Worm (Caenorhabditis elegans): ENCODE measurements around the gene H28G03.3.

The H28G03.3 gene

DNA sequence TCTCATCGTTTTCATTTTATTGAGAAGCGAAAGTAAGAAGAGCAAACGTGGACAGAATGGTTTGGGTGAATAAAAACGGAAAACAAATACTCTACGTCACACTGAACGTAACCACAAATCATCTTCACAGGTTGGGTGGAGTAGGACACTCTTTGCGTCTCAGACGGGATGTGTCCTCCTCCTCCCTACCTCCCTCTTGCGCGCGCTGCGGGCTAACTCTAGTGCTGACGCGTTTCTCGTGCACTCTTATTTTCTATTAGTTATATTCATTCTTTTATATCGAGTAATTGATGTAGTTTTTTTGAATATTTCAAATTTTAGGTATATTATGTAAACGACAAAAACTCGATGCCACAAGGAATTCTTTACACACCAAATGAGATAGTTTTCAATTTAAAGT, 17.9 kb upstream of the H28G03.3 start, which contains the start of gene Y34B4A.7 (continued):
- TF ChIP-seq pros-1 (tag; optimal IDR thresholded peaks at IDR 0.05) (no peak), fkh-6 (tag; optimal IDR thresholded peaks at IDR 0.05) (no peak), K09A11.1 (tag; optimal IDR thresholded peaks at IDR 0.05; ENCODE audit: insufficient read depth) (no peak), nhr-232 (tag; optimal IDR thresholded peaks at IDR 0.05) (no peak), odd-2 (tag; optimal IDR thresholded peaks at IDR 0.05) (no peak), unc-42 (tag; optimal IDR thresholded peaks at IDR 0.05) (peak; percentile 32), sox-4 (tag; optimal IDR thresholded peaks at IDR 0.05) (no peak), pat-9 (tag; optimal IDR thresholded peaks at IDR 0.05) (no peak), pax-1 (tag; optimal IDR thresholded peaks at IDR 0.05) (no peak), rnt-1 (tag; optimal IDR thresholded peaks at IDR 0.05) (peak; percentile 39), ztf-16 (tag; optimal IDR thresholded peaks at IDR 0.05) (no peak), zip-5 (tag; optimal IDR thresholded peaks at IDR 0.05) (no peak), ceh-45 (GFP tag; IDR thresholded peaks at IDR 0.05) (no peak), ceh-18 (tag; optimal IDR thresholded peaks at IDR 0.05) (no peak), ceh-34 (tag; optimal IDR thresholded peaks at IDR 0.05) (peak; percentile 23), syd-9 (tag; optimal IDR thresholded peaks at IDR 0.05) (no peak), ceh-24 (tag; optimal IDR thresholded peaks at IDR 0.05) (no peak), ref-2 (tag; optimal IDR thresholded peaks at IDR 0.05) (peak; percentile 6), ceh-19 (GFP tag; optimal IDR thresholded peaks at IDR 0.05) (no peak), hlh-13 (GFP tag; optimal IDR thresholded peaks at IDR 0.05) (no peak), npax-4 (tag; optimal IDR thresholded peaks at IDR 0.05) (no peak), madf-2 (tag; optimal IDR thresholded peaks at IDR 0.05) (no peak), sdc-2 (tag; optimal IDR thresholded peaks at IDR 0.05) (peak; percentile 37), ceh-6 (GFP tag; optimal IDR thresholded peaks at IDR 0.05) (no peak)

DNA sequence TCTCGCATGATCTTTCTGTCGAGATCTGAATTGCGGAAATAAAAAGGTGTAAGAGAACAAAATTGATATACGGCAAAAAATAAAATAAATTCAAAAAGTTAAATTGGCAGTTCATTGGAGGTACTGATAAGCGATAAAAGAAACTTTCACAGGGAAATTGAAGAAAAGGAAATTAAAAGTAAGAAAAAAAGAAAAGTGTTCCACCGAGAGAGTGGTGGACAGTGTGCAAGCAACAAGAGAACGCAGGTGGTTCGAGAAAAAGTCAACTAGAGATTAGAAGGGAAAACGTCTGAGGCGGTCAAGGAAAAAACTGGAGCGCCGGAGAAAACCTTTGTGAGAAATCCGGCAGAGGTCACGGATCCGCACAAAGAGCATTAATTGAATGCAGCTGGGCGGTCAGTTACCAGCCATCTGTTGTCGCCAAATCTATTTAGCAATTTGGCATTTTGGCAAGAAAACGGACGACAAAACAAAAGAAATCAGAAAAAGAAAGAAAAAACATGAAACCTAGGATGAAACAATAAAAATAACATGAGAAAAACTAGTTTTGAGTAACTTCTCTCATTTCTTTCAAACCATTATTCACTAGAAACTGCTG, 17.3 kb upstream of the H28G03.3 start, which contains the start of gene mtm-5:
TSS of gene mtm-5 (minus strand) at position 27 of the 598 bp plus-strand sequence.
- TF ChIP-seq dmd-4 (tag; optimal IDR thresholded peaks at IDR 0.05; ENCODE audit: borderline replicate concordance) (no peak), unc-42 (tag; optimal IDR thresholded peaks at IDR 0.05) (peak; percentile 33), sox-2 (GFP tag; IDR thresholded peaks at IDR 0.05) (peak; percentile 1; the same call in 1 of the 2 replicates)

DNA sequence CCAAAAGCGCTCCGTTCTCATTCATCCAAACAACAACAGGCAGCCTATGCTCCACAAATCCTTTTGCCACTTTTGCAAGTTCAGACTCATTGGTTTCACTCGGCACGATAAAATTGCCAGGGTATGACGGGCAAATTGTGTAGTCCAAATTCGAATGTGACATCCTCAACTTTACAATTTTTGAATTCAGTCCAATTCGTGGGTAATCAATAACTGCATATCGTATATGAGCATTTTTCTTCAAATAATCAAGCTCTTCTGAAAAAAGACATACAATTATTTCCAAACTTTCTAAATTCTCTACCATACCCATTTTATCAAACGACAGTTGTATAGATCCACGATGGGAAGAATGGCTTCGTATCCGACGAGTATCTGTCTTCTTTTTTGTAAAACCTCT, 12.1 kb upstream of the H28G03.3 start:
- TF ChIP-seq elt-2 (tag; optimal IDR thresholded peaks at IDR 0.05) = no peak
- TF ChIP-seq sox-2 (GFP tag; IDR thresholded peaks at IDR 0.05) = no peak
- no peak for TF ChIP-seq ttx-3 (tag; optimal IDR thresholded peaks at IDR 0.05)
- no peak for TF ChIP-seq unc-42 (tag; optimal IDR thresholded peaks at IDR 0.05)
- no peak for TF ChIP-seq mec-3 (tag; optimal IDR thresholded peaks at IDR 0.05; ENCODE audit: borderline replicate concordance)
- no peak for TF ChIP-seq pqm-1 (tag; optimal IDR thresholded peaks at IDR 0.05)
- TF ChIP-seq npax-4 (tag; optimal IDR thresholded peaks at IDR 0.05) = no peak
- no peak for TF ChIP-seq pros-1 (tag; optimal IDR thresholded peaks at IDR 0.05)
- no peak for TF ChIP-seq elt-4 (tag; optimal IDR thresholded peaks at IDR 0.05)
- TF ChIP-seq gmeb-2 (tag; optimal IDR thresholded peaks at IDR 0.05) = no peak
- no peak for TF ChIP-seq ceh-9 (tag; optimal IDR thresholded peaks at IDR 0.05)
- TF ChIP-seq hlh-13 (GFP tag; optimal IDR thresholded peaks at IDR 0.05) = no peak
- TF ChIP-seq fax-1 (tag; optimal IDR thresholded peaks at IDR 0.05) = no peak
- no peak for TF ChIP-seq ref-2 (tag; optimal IDR thresholded peaks at IDR 0.05)
- TF ChIP-seq ceh-18 (tag; optimal IDR thresholded peaks at IDR 0.05) = no peak

DNA sequence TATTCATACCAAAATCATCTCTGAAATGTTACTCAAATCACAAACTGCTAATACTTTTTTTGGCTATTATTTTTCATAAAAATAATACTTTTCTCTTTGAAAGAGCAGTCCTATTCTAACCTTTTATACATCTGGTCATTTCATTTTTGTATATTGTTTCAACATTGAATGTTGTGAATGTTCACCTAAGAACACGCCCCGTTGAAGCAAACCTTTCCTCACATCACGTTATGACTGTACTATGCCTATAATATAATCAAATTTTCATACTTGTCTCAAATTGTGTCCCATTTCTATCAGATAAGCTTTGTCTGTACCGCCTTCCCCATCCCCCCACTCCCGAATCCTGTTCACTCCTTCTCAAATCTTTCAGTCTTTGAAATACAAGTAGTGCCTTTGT, 7.8 kb downstream of the H28G03.3 start:
- TF ChIP-seq dve-1 (tag; optimal IDR thresholded peaks at IDR 0.05) = no peak
- no peak for TF ChIP-seq ceh-14 (tag; optimal IDR thresholded peaks at IDR 0.05)

All from whole organism, late embryonic.